Worm (Caenorhabditis elegans) whole organism, late embryonic: ENCODE results near the gene col-138.
"Not testable (repeated sequence)": the region's sequence is repeated elsewhere in the genome, so short reads cannot be mapped to it uniquely, and the experiment has no call there.

Experiments used
- C38D4.7 ChIP-seq: fragments of 200-800 bp; sonication (Bioruptor generic); optimal IDR thresholded peaks from 2 replicates; lab custom pipeline; 2018; ENCODE audit warnings: mild to moderate bottlenecking, missing genetic modification characterization, moderate library complexity, missing compliant biosample characterization
- F13H6.1 ChIP-seq: sonication (generic microtip); optimal IDR thresholded peaks from 2 replicates; lab custom pipeline; 2016; ENCODE audit warnings: missing genetic modification characterization, missing compliant biosample characterization
- ets-4 ChIP-seq: sonication (generic microtip); optimal IDR thresholded peaks from 2 replicates; lab custom pipeline; 2016; ENCODE audit warnings: missing genetic modification characterization, missing compliant biosample characterization
- pat-9 ChIP-seq: fragments of 200-800 bp; sonication (Bioruptor generic); optimal IDR thresholded peaks from 2 replicates; lab custom pipeline; 2018; ENCODE audit warnings: mild to moderate bottlenecking, missing genetic modification characterization, moderate library complexity, missing compliant biosample characterization
- pax-1 ChIP-seq: fragments of 150-350 bp; optimal IDR thresholded peaks from 2 replicates; lab custom pipeline; 2014; ENCODE audit warnings: missing biosample characterization, missing genetic modification characterization
- pha-4 ChIP-seq: fragments of 150-350 bp; optimal IDR thresholded peaks from 2 replicates; lab custom pipeline; 2018; ENCODE audit warnings: missing biosample characterization, missing genetic modification reagents, missing genetic modification characterization
- ref-2 ChIP-seq: sonication (generic microtip); optimal IDR thresholded peaks from 2 replicates; lab custom pipeline; 2016; ENCODE audit warnings: missing genetic modification characterization, missing compliant biosample characterization
- sox-4 ChIP-seq: sonication (generic microtip); optimal IDR thresholded peaks from 2 replicates; lab custom pipeline; 2017; ENCODE audit warnings: mild to moderate bottlenecking, missing genetic modification characterization, inconsistent platforms, missing compliant biosample characterization
- unc-42 ChIP-seq: sonication (generic microtip); optimal IDR thresholded peaks from 2 replicates; lab custom pipeline; 2016; ENCODE audit warnings: missing genotype, missing genetic modification characterization, missing compliant biosample characterization

- TF ChIP-seq unc-42 (tag; lab: Kevin White, UChicago); sox-4; C38D4.7 (GFP tag; lab: Kevin White, UChicago); pax-1 (tag; lab: Kevin White, UChicago); ref-2 (tag; lab: Kevin White, UChicago); pha-4 (tag; lab: Kevin White, UChicago); pat-9 (tag; lab: Kevin White, UChicago); F13H6.1 (tag; lab: Kevin White, UChicago); ets-4 (tag; lab: Kevin White, UChicago): not testable (repeated sequence)
Observed at ce11 chrIV:17165734-17166133, 17.8 kb downstream of the col-138 start, which contains the start of gene skr-8.
